Fruit fly (Drosophila melanogaster): ENCODE data around the gene CG32683.

Gene CG32683

DNA sequence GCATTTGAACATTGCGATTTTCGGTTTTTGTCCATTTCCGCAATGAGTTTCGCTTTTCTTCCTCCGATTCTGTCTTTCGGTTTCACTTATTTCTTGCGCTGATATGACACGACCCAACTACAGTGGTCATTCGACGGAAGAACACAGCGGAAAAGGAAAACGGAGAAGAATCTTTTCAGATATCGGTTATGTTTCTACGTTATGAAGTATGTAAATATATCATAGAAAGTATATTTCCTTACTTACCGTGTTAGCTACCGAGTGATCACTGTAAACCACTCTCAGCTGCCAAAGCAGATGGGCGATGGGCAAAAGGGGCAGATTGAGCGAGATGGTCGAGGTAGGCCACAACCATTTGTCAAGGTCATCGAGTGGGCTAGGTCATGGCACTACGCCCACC is 67.0 kb downstream of the CG32683 start (continued):
- TF ChIP-seq Dip2 (GFP tag; IDR thresholded peaks at IDR 0.05) (no peak), Poxn (GFP tag; IDR thresholded peaks at IDR 0.05) (peak; percentile 34; the same call in 1 of the 2 replicates), trem (tag; optimal IDR thresholded peaks at IDR 0.05) (no peak), ac (GFP tag; optimal IDR thresholded peaks at IDR 0.05) (no peak), HLH54F (GFP tag; optimal IDR thresholded peaks at IDR 0.05) (peak; percentile 30), Side (GFP tag; optimal IDR thresholded peaks at IDR 0.05) (peak; percentile 5), rib (GFP tag; IDR thresholded peaks at IDR 0.05) (0 out of 2 replicates have a peak, but pooled peaks have one; percentile 31), CG17912 (GFP tag; optimal IDR thresholded peaks at IDR 0.05) (no peak), wor (GFP tag; IDR thresholded peaks at IDR 0.05) (no peak), tx (GFP tag; optimal IDR thresholded peaks at IDR 0.05) (peak; percentile 34), CG9609 (GFP tag; optimal IDR thresholded peaks at IDR 0.05) (peak; percentile 21), vfl (GFP tag; optimal IDR thresholded peaks at IDR 0.05) (no peak), GATAe (GFP tag; conservative IDR thresholded peaks at IDR 0.05) (no peak), E2f2 (GFP tag; IDR thresholded peaks at IDR 0.05) (peak; percentile 20; the same call in 1 of the 2 replicates), CG16815 (GFP tag; optimal IDR thresholded peaks at IDR 0.05) (peak; percentile 17), CG2199 (GFP tag; IDR thresholded peaks at IDR 0.05) (no peak), gro (GFP tag; optimal IDR thresholded peaks at IDR 0.05) (peak; percentile 63), fd64A (GFP tag; optimal IDR thresholded peaks at IDR 0.05) (no peak), bbx (GFP tag; IDR thresholded peaks at IDR 0.05; ENCODE audit: partially characterized antibody) (no peak), pfk (GFP tag; optimal IDR thresholded peaks at IDR 0.05) (no peak), CG7987 (GFP tag; optimal IDR thresholded peaks at IDR 0.05) (no peak), lab (GFP tag; optimal IDR thresholded peaks at IDR 0.05) (peak; percentile 60), wdn (GFP tag; IDR thresholded peaks at IDR 0.05) (peak; percentile 55; the same call in 1 of the 2 replicates), toy (GFP tag; IDR thresholded peaks at IDR 0.05) (no peak), H15 (GFP tag; IDR thresholded peaks at IDR 0.05) (no peak), caup (GFP tag; optimal IDR thresholded peaks at IDR 0.05; ENCODE audit: severe bottlenecking) (peak; percentile 41), CG32772 (GFP tag; IDR thresholded peaks at IDR 0.05) (0 out of 2 replicates have a peak, but pooled peaks have one; percentile 25), cwo (GFP tag; optimal IDR thresholded peaks at IDR 0.05) (no peak), Lhr (GFP tag; optimal IDR thresholded peaks at IDR 0.05) (no peak), Usf (GFP tag; optimal IDR thresholded peaks at IDR 0.05) (no peak), Mes4 (GFP tag; optimal IDR thresholded peaks at IDR 0.05) (no peak), CG13624 (GFP tag; optimal IDR thresholded peaks at IDR 0.05) (peak; percentile 16), CG6791 (GFP tag; IDR thresholded peaks at IDR 0.05; ENCODE audit: partially characterized antibody) (no peak), Dek (tag; optimal IDR thresholded peaks at IDR 0.05) (peak; percentile 8), Six4 (GFP tag; optimal IDR thresholded peaks at IDR 0.05) (no peak), CG33557 (GFP tag; optimal IDR thresholded peaks at IDR 0.05) (no peak), CG3847 (GFP tag; IDR thresholded peaks at IDR 0.05) (peak; percentile 19; the same call in 1 of the 2 replicates), Vsx1 (GFP tag; optimal IDR thresholded peaks at IDR 0.05) (no peak), Dad (GFP tag; optimal IDR thresholded peaks at IDR 0.05) (peak; percentile 22), CG3065 (GFP tag; optimal IDR thresholded peaks at IDR 0.05) (no peak), CG10979 (tag; optimal IDR thresholded peaks at IDR 0.05) (no peak), CG9817 (tag; optimal IDR thresholded peaks at IDR 0.05) (peak; percentile 63), B-H1 (GFP tag; IDR thresholded peaks at IDR 0.05) (no peak), CG18619 (GFP tag; optimal IDR thresholded peaks at IDR 0.05) (peak; percentile 24), Nf-YB (GFP tag; optimal IDR thresholded peaks at IDR 0.05) (no peak), Fer3 (tag; optimal IDR thresholded peaks at IDR 0.05) (peak; percentile 47), CG6175 (GFP tag; IDR thresholded peaks at IDR 0.05) (no peak), CG2120 (GFP tag; optimal IDR thresholded peaks at IDR 0.05) (peak; percentile 70), CG4820 (GFP tag; optimal IDR thresholded peaks at IDR 0.05) (peak; percentile 7), so (GFP tag; IDR thresholded peaks at IDR 0.05) (no peak), CG12104 (GFP tag; optimal IDR thresholded peaks at IDR 0.05) (no peak)

Measured in whole organism, embryonic.